Worm (Caenorhabditis elegans): Measurements from ENCODE around the gene dhhc-1.

DNA sequence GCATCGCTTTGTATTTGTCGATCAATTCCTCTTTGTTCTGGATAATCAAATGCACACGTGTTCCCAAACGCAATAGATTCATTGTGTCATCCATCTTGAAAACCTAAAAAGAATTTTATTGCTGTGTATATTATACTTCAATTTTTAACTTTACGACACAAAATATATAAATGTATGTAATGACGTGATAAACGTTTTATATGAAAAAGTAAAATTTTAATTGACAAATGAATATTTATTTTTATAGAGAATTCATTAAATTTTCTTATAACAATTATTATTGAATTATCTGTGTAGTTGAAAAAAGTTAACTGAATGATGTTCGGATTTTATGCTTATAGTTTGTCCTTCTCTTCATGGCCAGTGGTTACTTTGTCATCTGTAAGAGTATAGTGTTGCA is 44.3 kb downstream of the dhhc-1 start, which contains the start of gene H03G16.7:
- TF ChIP-seq ama-1 (optimal IDR thresholded peaks at IDR 0.05): no peak
- TF ChIP-seq zag-1 (tag; optimal IDR thresholded peaks at IDR 0.05): no peak
- no peak for TF ChIP-seq elt-1 (tag; optimal IDR thresholded peaks at IDR 0.05)

Measured in whole organism, L2 larva.